Worm (Caenorhabditis elegans) whole organism, mixed stage, embryonic: ENCODE measurements around the gene B0410.1.

ENCODE experiments used
- M03D4.4 ChIP-seq: sonication (generic microtip); optimal IDR thresholded peaks from 2 replicates; lab custom pipeline; 2017; ENCODE audit warnings: mild to moderate bottlenecking, missing genetic modification characterization, missing compliant biosample characterization
- bed-3 ChIP-seq: fragments of 200-800 bp; sonication (Bioruptor generic); optimal IDR thresholded peaks from 3 replicates; lab custom pipeline; 2018; ENCODE audit warnings: mild to moderate bottlenecking, missing genetic modification characterization, moderate library complexity, missing compliant biosample characterization
- blmp-1 ChIP-seq: fragments of 150-350 bp; optimal IDR thresholded peaks from 2 replicates; lab custom pipeline; 2014; ENCODE audit warnings: missing biosample characterization, missing genetic modification characterization
- ceh-39 ChIP-seq: fragments of 150-350 bp; optimal IDR thresholded peaks from 2 replicates; lab custom pipeline; 2014; ENCODE audit warnings: missing biosample characterization, missing genetic modification characterization
- ceh-43 ChIP-seq: fragments of 200-800 bp; sonication (Bioruptor generic); optimal IDR thresholded peaks from 2 replicates; lab custom pipeline; 2018; ENCODE audit warnings: mild to moderate bottlenecking, missing genetic modification characterization, moderate library complexity, missing compliant biosample characterization
- ceh-83 ChIP-seq: fragments of 200-800 bp; sonication (Bioruptor generic); optimal IDR thresholded peaks from 2 replicates; lab custom pipeline; 2018; ENCODE audit warnings: mild to moderate bottlenecking, missing genetic modification characterization, missing compliant biosample characterization
- ces-1 ChIP-seq: fragments of 150-350 bp; optimal IDR thresholded peaks from 2 replicates; lab custom pipeline; 2014; ENCODE audit warnings: missing biosample characterization, missing genetic modification reagents, missing genetic modification characterization
- cnd-1 ChIP-seq: fragments of 200-800 bp; sonication (Bioruptor generic); optimal IDR thresholded peaks from 2 replicates; lab custom pipeline; 2018; ENCODE audit warnings: mild to moderate bottlenecking, missing genetic modification characterization, missing compliant biosample characterization
- drap-1 ChIP-seq: fragments of 200-800 bp; sonication (Bioruptor generic); optimal IDR thresholded peaks from 3 replicates; lab custom pipeline; 2018; ENCODE audit warnings: mild to moderate bottlenecking, missing genetic modification characterization, missing compliant biosample characterization
- elt-1 ChIP-seq: sonication (generic microtip); optimal IDR thresholded peaks from 2 replicates; lab custom pipeline; 2017; ENCODE audit warnings: missing genetic modification characterization, mild to moderate bottlenecking, missing compliant biosample characterization, antibody characterized with exemption, moderate library complexity, borderline replicate concordance; ENCODE audit not compliant: insufficient read depth
- hlh-1 ChIP-seq: fragments of 150-350 bp; optimal IDR thresholded peaks from 2 replicates; lab custom pipeline; 2014; ENCODE audit warnings: missing biosample characterization, missing genetic modification reagents, missing genetic modification characterization
- lin-13 ChIP-seq: fragments of 150-350 bp; optimal IDR thresholded peaks from 2 replicates; lab custom pipeline; 2014; ENCODE audit warnings: missing biosample characterization, missing genetic modification characterization
- lin-32 ChIP-seq: fragments of 200-800 bp; sonication (Bioruptor generic); optimal IDR thresholded peaks from 2 replicates; lab custom pipeline; 2018; ENCODE audit warnings: mild to moderate bottlenecking, missing genetic modification characterization, missing compliant biosample characterization
- lsy-2 ChIP-seq: fragments of 150-350 bp; optimal IDR thresholded peaks from 2 replicates; lab custom pipeline; 2014; ENCODE audit warnings: missing biosample characterization, missing genetic modification characterization
- mep-1 ChIP-seq: fragments of 150-350 bp; optimal IDR thresholded peaks from 2 replicates; lab custom pipeline; 2017; ENCODE audit warnings: missing biosample characterization, missing genetic modification reagents, missing genetic modification characterization, inconsistent platforms
- mls-2 ChIP-seq: sonication (generic microtip); optimal IDR thresholded peaks from 2 replicates; lab custom pipeline; 2016; ENCODE audit warnings: mild to moderate bottlenecking, missing genetic modification characterization, moderate library complexity, missing compliant biosample characterization
- nhr-12 ChIP-seq: fragments of 150-350 bp; optimal IDR thresholded peaks from 2 replicates; lab custom pipeline; 2014; ENCODE audit warnings: missing biosample characterization, missing genetic modification characterization
- nhr-2 ChIP-seq: fragments of 150-350 bp; optimal IDR thresholded peaks from 2 replicates; lab custom pipeline; 2014; ENCODE audit warnings: missing biosample characterization, missing genetic modification characterization
- nhr-237 ChIP-seq: fragments of 150-350 bp; optimal IDR thresholded peaks from 2 replicates; lab custom pipeline; 2014; ENCODE audit warnings: missing biosample characterization, missing genetic modification characterization
- nhr-28 ChIP-seq: fragments of 150-350 bp; optimal IDR thresholded peaks from 2 replicates; lab custom pipeline; 2014; ENCODE audit warnings: missing biosample characterization, missing genetic modification characterization
- nhr-76 ChIP-seq: sonication (generic microtip); optimal IDR thresholded peaks from 2 replicates; lab custom pipeline; 2017; ENCODE audit warnings: missing biosample characterization, missing genetic modification characterization
- pha-4 ChIP-seq: fragments of 150-350 bp; optimal IDR thresholded peaks from 2 replicates; lab custom pipeline; 2018; ENCODE audit warnings: missing biosample characterization, missing genetic modification reagents, missing genetic modification characterization
- sem-2 ChIP-seq: fragments of 200-800 bp; sonication (Bioruptor generic); optimal IDR thresholded peaks from 2 replicates; lab custom pipeline; 2018; ENCODE audit warnings: mild to moderate bottlenecking, missing genetic modification characterization, missing compliant biosample characterization
- tbx-8 ChIP-seq: fragments of 200-800 bp; sonication (Bioruptor generic); optimal IDR thresholded peaks from 2 replicates; lab custom pipeline; 2018; ENCODE audit warnings: mild to moderate bottlenecking, missing genetic modification characterization, moderate library complexity, missing compliant biosample characterization
- unc-120 ChIP-seq: sonication (generic microtip); optimal IDR thresholded peaks from 2 replicates; lab custom pipeline; 2017; ENCODE audit warnings: missing genetic modification characterization, missing compliant biosample characterization; ENCODE audit not compliant: poor library complexity, severe bottlenecking
- unc-62 ChIP-seq: fragments of 150-350 bp; optimal IDR thresholded peaks from 2 replicates; lab custom pipeline; 2014; ENCODE audit warnings: missing biosample characterization, missing genetic modification reagents, missing genetic modification characterization
- zip-8 ChIP-seq: fragments of 150-350 bp; optimal IDR thresholded peaks from 2 replicates; lab custom pipeline; 2014; ENCODE audit warnings: missing biosample characterization, missing genetic modification characterization
- ztf-11 ChIP-seq: fragments of 150-350 bp; optimal IDR thresholded peaks from 2 replicates; lab custom pipeline; 2014; ENCODE audit warnings: missing biosample characterization, missing genetic modification characterization

Gene B0410.1

DNA sequence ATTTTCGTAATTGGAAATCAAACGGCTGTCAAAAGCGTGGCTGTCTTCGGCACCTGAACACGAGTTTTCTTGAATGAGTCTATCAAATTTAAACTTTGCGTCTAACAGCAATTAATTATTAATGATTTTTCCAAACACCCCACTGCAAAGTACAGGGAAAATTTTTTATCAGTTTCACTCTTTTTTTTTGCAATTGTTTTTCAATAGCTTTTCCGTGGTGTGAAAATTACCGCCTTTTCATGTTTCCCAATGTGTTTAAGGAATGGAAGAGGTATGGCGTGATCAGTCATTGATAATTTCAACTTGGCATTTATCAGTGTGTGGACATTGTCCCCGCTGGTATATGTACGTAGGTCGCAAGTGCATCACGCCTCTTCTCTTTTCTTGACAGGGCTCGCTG is 37.5 kb downstream of the B0410.1 start:
- no peak for TF ChIP-seq elt-1
- no peak for TF ChIP-seq lsy-2 (tag; lab: Kevin White, UChicago)

DNA sequence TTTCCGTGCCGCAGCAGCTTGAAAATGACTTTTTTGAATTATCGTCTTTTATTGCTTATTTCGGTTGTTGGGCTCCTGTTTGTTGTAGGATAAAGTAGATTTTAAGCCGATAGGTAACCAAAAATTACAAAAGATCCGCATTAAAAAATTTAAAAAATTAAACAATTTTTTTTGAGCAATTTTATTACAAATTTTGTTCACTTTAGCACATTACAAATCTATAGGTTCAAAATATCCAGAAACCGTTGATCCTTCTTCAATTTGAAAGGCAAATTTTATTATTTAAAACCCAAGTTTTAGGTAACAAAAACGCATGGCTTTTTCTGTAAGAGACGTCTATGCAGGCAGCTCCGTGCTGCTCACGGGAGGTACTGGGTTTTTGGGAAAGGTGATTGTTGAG is 38.7 kb downstream of the B0410.1 start, which contains the start of gene fard-1:
Gene fard-1, plus strand, starts transcription at position 301 of the 400 bp plus-strand sequence.
- TF ChIP-seq nhr-28 (tag; lab: Kevin White, UChicago) (no peak), zip-8 (tag; lab: Kevin White, UChicago) (no peak), ces-1 (GFP tag; lab: Kevin White, UChicago) (no peak), ceh-39 (tag; lab: Kevin White, UChicago) (no peak), nhr-76 (tag; lab: Kevin White, UChicago) (no peak), ceh-83 (no peak), unc-120 (tag; lab: Kevin White, UChicago) (no peak), elt-1 (no peak), nhr-12 (tag; lab: Kevin White, UChicago) (no peak), mep-1 (tag; lab: Kevin White, UChicago) (no peak), lin-13 (tag; lab: Kevin White, UChicago) (no peak), lsy-2 (tag; lab: Kevin White, UChicago) (no peak), ztf-11 (tag; lab: Kevin White, UChicago) (no peak), sem-2 (GFP tag; lab: Kevin White, UChicago) (no peak), unc-62 (no peak), ceh-43 (GFP tag; lab: Kevin White, UChicago) (no peak)

DNA sequence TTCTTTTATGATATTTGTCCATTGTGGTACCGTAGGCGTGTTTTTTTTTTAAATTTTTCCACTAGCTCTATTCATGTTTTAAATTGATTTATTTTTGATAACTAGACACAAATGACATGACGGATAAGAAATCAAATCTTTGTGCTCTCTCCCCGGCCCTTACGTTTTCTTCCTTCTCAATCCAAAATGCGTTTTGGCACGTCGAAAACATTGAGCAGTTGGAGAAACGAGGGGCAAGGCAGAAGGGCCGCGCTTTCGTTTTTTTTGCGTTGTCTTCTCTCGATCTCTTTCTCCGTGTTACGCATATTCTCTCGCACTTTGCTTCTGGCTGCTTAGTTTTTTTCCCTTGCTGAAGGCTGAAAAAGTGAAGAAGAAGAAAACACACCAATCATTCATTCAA is 44.7 kb downstream of the B0410.1 start:
- TF ChIP-seq ces-1 (GFP tag; lab: Kevin White, UChicago) (peak; percentile 51), unc-62 (peak; percentile 37), hlh-1 (tag; lab: Kevin White, UChicago) (peak; percentile 21), nhr-237 (tag; lab: Kevin White, UChicago) (no peak)

DNA sequence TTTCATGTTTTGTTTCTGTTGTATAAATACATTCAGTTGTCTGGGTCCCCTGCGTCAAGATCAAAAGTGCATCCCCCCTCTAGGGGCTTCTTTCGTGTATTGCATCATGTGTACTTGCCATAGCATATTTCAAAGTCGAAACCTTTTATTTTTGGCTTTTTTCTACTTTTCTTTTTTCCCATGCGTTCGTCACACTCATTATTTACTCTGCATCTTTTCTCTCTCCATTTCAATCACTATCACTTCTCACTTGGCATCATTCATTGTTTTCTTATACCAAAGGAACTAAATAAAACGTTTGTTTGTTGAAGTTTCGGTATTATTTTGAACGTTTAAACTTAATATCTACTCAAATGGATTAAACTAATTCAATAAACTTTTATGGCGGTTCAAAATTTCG is 45.2 kb downstream of the B0410.1 start:
- TF ChIP-seq ces-1 (GFP tag; lab: Kevin White, UChicago): no peak
- no peak for TF ChIP-seq hlh-1 (tag; lab: Kevin White, UChicago)
- no peak for TF ChIP-seq pha-4 (tag; lab: Kevin White, UChicago)
- TF ChIP-seq mep-1 (tag; lab: Kevin White, UChicago): no peak
- TF ChIP-seq mls-2 (tag; lab: Kevin White, UChicago): no peak
- TF ChIP-seq cnd-1 (tag; lab: Kevin White, UChicago): no peak
- TF ChIP-seq lin-32 (GFP tag; lab: Kevin White, UChicago): no peak
- no peak for TF ChIP-seq lsy-2 (tag; lab: Kevin White, UChicago)
- no peak for TF ChIP-seq M03D4.4 (tag; lab: Kevin White, UChicago)
- TF ChIP-seq bed-3 (GFP tag; lab: Kevin White, UChicago): no peak
- no peak for TF ChIP-seq drap-1 (GFP tag; lab: Kevin White, UChicago)
- TF ChIP-seq unc-120 (tag; lab: Kevin White, UChicago): no peak
- no peak for TF ChIP-seq blmp-1 (tag; lab: Kevin White, UChicago)
- no peak for TF ChIP-seq zip-8 (tag; lab: Kevin White, UChicago)

DNA sequence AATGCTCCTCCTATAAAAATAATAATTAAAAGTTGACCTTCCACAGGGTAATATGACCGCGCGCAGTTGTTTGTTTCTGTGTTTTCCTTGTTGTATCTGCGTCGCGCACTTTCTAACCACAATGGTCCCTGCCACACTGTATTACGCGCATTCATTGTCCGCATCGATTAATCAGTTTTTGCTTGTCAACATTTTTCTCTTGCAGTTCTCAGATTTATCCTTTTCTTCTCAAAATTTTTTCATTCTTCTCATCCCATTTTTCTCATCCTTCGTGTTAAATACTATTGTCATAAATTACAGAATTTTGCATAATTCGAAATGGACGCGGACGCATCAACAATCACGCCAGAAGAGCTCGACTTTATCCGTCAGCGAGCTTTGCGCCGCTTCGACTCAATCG is 46.2 kb downstream of the B0410.1 start, which contains the start of gene pfk-1.1:
Gene pfk-1.1, plus strand, starts transcription at position 301 of the 400 bp plus-strand sequence.
- peak; percentile 15 for TF ChIP-seq hlh-1 (tag; lab: Kevin White, UChicago)
- TF ChIP-seq lsy-2 (tag; lab: Kevin White, UChicago): no peak
- TF ChIP-seq nhr-28 (tag; lab: Kevin White, UChicago): no peak
- no peak for TF ChIP-seq zip-8 (tag; lab: Kevin White, UChicago)
- no peak for TF ChIP-seq nhr-237 (tag; lab: Kevin White, UChicago)
- TF ChIP-seq unc-120 (tag; lab: Kevin White, UChicago): no peak
- no peak for TF ChIP-seq ceh-39 (tag; lab: Kevin White, UChicago)
- peak; percentile 1 for TF ChIP-seq nhr-2 (tag; lab: Kevin White, UChicago)
- TF ChIP-seq drap-1 (GFP tag; lab: Kevin White, UChicago): no peak
- TF ChIP-seq ces-1 (GFP tag; lab: Kevin White, UChicago): no peak
- TF ChIP-seq nhr-76 (tag; lab: Kevin White, UChicago): no peak
- no peak for TF ChIP-seq pha-4 (tag; lab: Kevin White, UChicago)
- no peak for TF ChIP-seq sem-2 (GFP tag; lab: Kevin White, UChicago)
- TF ChIP-seq ztf-11 (tag; lab: Kevin White, UChicago): no peak
- TF ChIP-seq tbx-8: no peak
